Fruit fly (Drosophila melanogaster): ENCODE results near the gene subdued.

Gene subdued

DNA sequence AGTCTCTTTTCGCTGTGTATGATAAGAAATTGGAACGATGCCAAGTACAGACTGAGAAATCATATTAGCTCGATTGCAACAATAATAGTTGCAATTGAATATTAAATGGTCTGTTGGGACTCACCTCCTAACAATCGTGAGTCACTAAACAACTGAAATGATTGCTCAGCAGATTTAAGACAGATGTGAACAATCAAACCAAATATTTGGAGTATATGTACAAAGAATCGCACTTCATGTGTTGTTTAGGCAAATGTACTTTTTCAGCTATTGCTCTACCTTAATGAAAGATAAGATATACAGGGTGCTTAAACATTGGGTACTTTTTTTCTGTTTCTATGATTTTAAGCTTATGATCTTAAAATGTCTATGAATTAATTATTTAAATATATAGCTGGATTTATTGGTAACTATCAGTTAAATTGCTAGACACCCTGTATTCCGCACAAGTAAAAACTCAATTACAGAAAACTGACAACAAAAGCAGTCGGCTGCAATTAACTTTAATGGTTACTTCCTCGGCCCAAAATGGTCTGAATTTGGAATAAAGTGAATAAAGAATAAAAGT, 940 bp downstream of the subdued start (continued):
- TF ChIP-seq CG12299 (tag; optimal IDR thresholded peaks at IDR 0.05): peak; percentile 88
- TF ChIP-seq pum (GFP tag; optimal IDR thresholded peaks at IDR 0.05): peak; percentile 41
- TF ChIP-seq kah (GFP tag; optimal IDR thresholded peaks at IDR 0.05): peak; percentile 85
- peak; percentile 50 for TF ChIP-seq fd64A (GFP tag; optimal IDR thresholded peaks at IDR 0.05)
- peak; percentile 56 for TF ChIP-seq CG16815 (GFP tag; optimal IDR thresholded peaks at IDR 0.05)
- TF ChIP-seq nmo (GFP tag; optimal IDR thresholded peaks at IDR 0.05): peak; percentile 81
- no peak for TF ChIP-seq Gsc (GFP tag; IDR thresholded peaks at IDR 0.05)
- TF ChIP-seq zen2 (GFP tag; IDR thresholded peaks at IDR 0.05; ENCODE audit: partially characterized antibody): no peak
- TF ChIP-seq CG2202 (tag; optimal IDR thresholded peaks at IDR 0.05): peak; percentile 69
- peak; percentile 46 for TF ChIP-seq crc (GFP tag; optimal IDR thresholded peaks at IDR 0.05)
- peak; percentile 31 for TF ChIP-seq jumu (GFP tag; optimal IDR thresholded peaks at IDR 0.05)
- TF ChIP-seq fd96Cb (tag; optimal IDR thresholded peaks at IDR 0.05): peak; percentile 86
- TF ChIP-seq fd3F (GFP tag; optimal IDR thresholded peaks at IDR 0.05): peak; percentile 86
- peak; percentile 91 for TF ChIP-seq CG14441 (GFP tag; IDR thresholded peaks at IDR 0.05)
- no peak for TF ChIP-seq emc (GFP tag; optimal IDR thresholded peaks at IDR 0.05)
- peak; percentile 83 for TF ChIP-seq CG4707 (GFP tag; optimal IDR thresholded peaks at IDR 0.05)
- peak; percentile 89 for TF ChIP-seq CG17829 (tag; optimal IDR thresholded peaks at IDR 0.05)
- TF ChIP-seq sc (optimal IDR thresholded peaks at IDR 0.05): no peak
- TF ChIP-seq sc (GFP tag; optimal IDR thresholded peaks at IDR 0.05): peak; percentile 50
- peak; percentile 23 for TF ChIP-seq CG30020 (tag; optimal IDR thresholded peaks at IDR 0.05)
- peak; percentile 39 for TF ChIP-seq CG10462 (GFP tag; optimal IDR thresholded peaks at IDR 0.05)
- TF ChIP-seq CG12391 (tag; optimal IDR thresholded peaks at IDR 0.05): peak; percentile 90
- TF ChIP-seq wek (GFP tag; optimal IDR thresholded peaks at IDR 0.05): peak; percentile 56
- TF ChIP-seq CG1529 (GFP tag; optimal IDR thresholded peaks at IDR 0.05): peak; percentile 82
- peak; percentile 82 for TF ChIP-seq lmd (GFP tag; IDR thresholded peaks at IDR 0.05)
- TF ChIP-seq grau (tag; optimal IDR thresholded peaks at IDR 0.05): peak; percentile 90
- no peak for TF ChIP-seq inv (GFP tag; IDR thresholded peaks at IDR 0.05; ENCODE audit: partially characterized antibody)
- peak; percentile 84 for TF ChIP-seq CG43689 (GFP tag; IDR thresholded peaks at IDR 0.05)
- TF ChIP-seq gt (GFP tag; IDR thresholded peaks at IDR 0.05): no peak
- TF ChIP-seq CG9797 (GFP tag; optimal IDR thresholded peaks at IDR 0.05): no peak
- peak; percentile 81 for TF ChIP-seq CG12659 (GFP tag; optimal IDR thresholded peaks at IDR 0.05)
- TF ChIP-seq CG10366 (GFP tag; IDR thresholded peaks at IDR 0.05): peak; percentile 95
- no peak for TF ChIP-seq da (GFP tag; optimal IDR thresholded peaks at IDR 0.05)
- peak; percentile 73 for TF ChIP-seq ap (GFP tag; IDR thresholded peaks at IDR 0.05)
- no peak for TF ChIP-seq CG2129 (GFP tag; IDR thresholded peaks at IDR 0.05; ENCODE audit: partially characterized antibody)
- peak; percentile 83 for TF ChIP-seq CG12104 (GFP tag; optimal IDR thresholded peaks at IDR 0.05)
- no peak for TF ChIP-seq Sry-δ (GFP tag; optimal IDR thresholded peaks at IDR 0.05)
- peak; percentile 70 for TF ChIP-seq CG13624 (GFP tag; optimal IDR thresholded peaks at IDR 0.05)
- TF ChIP-seq hbn (GFP tag; IDR thresholded peaks at IDR 0.05; ENCODE audit: partially characterized antibody): no peak
- TF ChIP-seq chm (GFP tag; IDR thresholded peaks at IDR 0.05): peak; percentile 91; the same call in 1 of the 2 replicates
- peak; percentile 65 for TF ChIP-seq ssp (GFP tag; IDR thresholded peaks at IDR 0.05)
- peak; percentile 60 for TF ChIP-seq CG4360 (GFP tag; IDR thresholded peaks at IDR 0.05)
- TF ChIP-seq Hr78 (GFP tag; optimal IDR thresholded peaks at IDR 0.05): peak in 1 of 2 experiments; percentile 50
- peak; percentile 66 for TF ChIP-seq mirr (GFP tag; optimal IDR thresholded peaks at IDR 0.05)
- peak; percentile 91 for TF ChIP-seq Blimp-1 (GFP tag; optimal IDR thresholded peaks at IDR 0.05)
- peak; percentile 74 for TF ChIP-seq B-H2 (GFP tag; optimal IDR thresholded peaks at IDR 0.05)
- TF ChIP-seq CG2199 (GFP tag; IDR thresholded peaks at IDR 0.05): 0 out of 3 replicates have a peak, but pooled peaks have one; percentile 65
- TF ChIP-seq CG1832 (GFP tag; optimal IDR thresholded peaks at IDR 0.05): no peak
- TF ChIP-seq CG7987 (GFP tag; optimal IDR thresholded peaks at IDR 0.05): peak; percentile 51
- peak; percentile 66 for TF ChIP-seq CG4820 (GFP tag; optimal IDR thresholded peaks at IDR 0.05)

Measured in whole organism, embryonic.